Worm (Caenorhabditis elegans) whole organism, early embryonic: ENCODE results near the gene T15B7.14.

Experiments used
- B0310.2 ChIP-seq: sonication (generic microtip); optimal IDR thresholded peaks from 2 replicates; lab custom pipeline; 2016; ENCODE audit warnings: mild to moderate bottlenecking, missing genetic modification characterization, missing compliant biosample characterization
- F13C5.2 ChIP-seq: sonication (generic microtip); optimal IDR thresholded peaks from 2 replicates; lab custom pipeline; 2017; ENCODE audit warnings: mild to moderate bottlenecking, missing genetic modification characterization, inconsistent platforms, missing compliant biosample characterization
- aly-1 ChIP-seq: sonication (generic microtip); optimal IDR thresholded peaks from 2 replicates; lab custom pipeline; 2016; ENCODE audit warnings: missing genetic modification characterization, missing compliant biosample characterization
- ama-1 ChIP-seq: fragments of 150-350 bp; optimal IDR thresholded peaks from 2 replicates; lab custom pipeline; 2014
- ceh-13 ChIP-seq: fragments of 200-800 bp; sonication (Bioruptor generic); optimal IDR thresholded peaks from 2 replicates; lab custom pipeline; 2018; ENCODE audit warnings: mild to moderate bottlenecking, missing genetic modification characterization, missing compliant biosample characterization
- flt-1 ChIP-seq: fragments of 200-800 bp; sonication (Bioruptor generic); IDR thresholded peaks from 2 replicates; pipeline ENCODE4 v1.3.6; 2022; ENCODE audit warnings: missing genetic modification characterization, missing compliant biosample characterization
- hmbx-1 ChIP-seq: sonication (generic microtip); optimal IDR thresholded peaks from 2 replicates; lab custom pipeline; 2016; ENCODE audit warnings: mild to moderate bottlenecking, missing genetic modification characterization, missing compliant biosample characterization
- hmg-4 ChIP-seq: fragments of 200-800 bp; sonication (Bioruptor generic); optimal IDR thresholded peaks from 2 replicates; lab custom pipeline; 2018; ENCODE audit warnings: mild to moderate bottlenecking, missing genetic modification characterization, missing compliant biosample characterization
- hnd-1 ChIP-seq: sonication (generic microtip); optimal IDR thresholded peaks from 2 replicates; lab custom pipeline; 2016; ENCODE audit warnings: missing genetic modification characterization, missing compliant biosample characterization
- pes-1 ChIP-seq: fragments of 200-800 bp; sonication (Bioruptor generic); IDR thresholded peaks from 2 replicates; pipeline ENCODE4 v1.3.6; 2022; ENCODE audit warnings: missing genetic modification reagents, missing genetic modification characterization, missing compliant biosample characterization
- scrt-1 ChIP-seq: fragments of 200-800 bp; sonication (Bioruptor generic); IDR thresholded peaks from 2 replicates; pipeline ENCODE4 v1.3.6; 2022; ENCODE audit warnings: missing genetic modification characterization, missing compliant biosample characterization
- sea-1 ChIP-seq: fragments of 200-800 bp; sonication (Bioruptor generic); conservative IDR thresholded peaks from 2 replicates; pipeline ENCODE4 v1.3.6; 2022; ENCODE audit warnings: missing genetic modification characterization, missing compliant biosample characterization
- tbx-37 ChIP-seq: fragments of 200-800 bp; sonication (Bioruptor generic); conservative IDR thresholded peaks from 2 replicates; pipeline ENCODE4 v1.3.6; 2022; ENCODE audit warnings: missing genetic modification reagents, missing genetic modification characterization, missing compliant biosample characterization
- tra-4 ChIP-seq: sonication (generic microtip); optimal IDR thresholded peaks from 2 replicates; lab custom pipeline; 2017; ENCODE audit warnings: missing genetic modification characterization, missing compliant biosample characterization

- TF ChIP-seq aly-1 (tag; lab: Kevin White, UChicago): no peak
- TF ChIP-seq hmg-4 (GFP tag; lab: Kevin White, UChicago): no peak
- TF ChIP-seq ama-1 (lab: Kevin White, UChicago): no peak
- TF ChIP-seq hmbx-1 (tag; lab: Kevin White, UChicago): no peak
- no peak for TF ChIP-seq B0310.2 (tag; lab: Kevin White, UChicago)
- no peak for TF ChIP-seq flt-1 (GFP tag; lab: Robert Waterston, UW)
- no peak for TF ChIP-seq tbx-37 (GFP tag; lab: Robert Waterston, UW)
- TF ChIP-seq ceh-13: no peak
- TF ChIP-seq hnd-1 (tag; lab: Kevin White, UChicago): no peak
- no peak for TF ChIP-seq tra-4 (tag; lab: Kevin White, UChicago)
- TF ChIP-seq F13C5.2 (tag; lab: Kevin White, UChicago): no peak
- TF ChIP-seq scrt-1 (GFP tag; lab: Robert Waterston, UW): no peak
- no peak for TF ChIP-seq pes-1 (GFP tag; lab: Robert Waterston, UW)
- TF ChIP-seq sea-1 (GFP tag; lab: Robert Waterston, UW): no peak
Measured at ce11 chrV:6799564-6799963, 35.6 kb downstream of the T15B7.14 start, which contains the start of gene dmsr-9.
